Fruit fly (Drosophila melanogaster) whole organism, prepupa: ENCODE results near the gene Atet.

ENCODE experiments used
- Blimp-1 ChIP-seq: fragments of 200-800 bp; sonication (Bioruptor generic); optimal IDR thresholded peaks from 3 replicates; lab custom pipeline; 2017; ENCODE audit warnings: missing biosample characterization, missing genetic modification characterization, mild to moderate bottlenecking, moderate library complexity, missing genetic modification reagents
- CG10631 ChIP-seq: fragments of 200-800 bp; sonication (Bioruptor generic); optimal IDR thresholded peaks from 2 replicates; lab custom pipeline; 2016; ENCODE audit warnings: missing biosample characterization, missing genetic modification characterization
- CG10669 ChIP-seq: fragments of 200-800 bp; sonication (Bioruptor generic); optimal IDR thresholded peaks from 3 replicates; lab custom pipeline; 2018; ENCODE audit warnings: missing biosample characterization, mild to moderate bottlenecking, missing genetic modification characterization, moderate library complexity
- CG11294 ChIP-seq: fragments of 200-800 bp; sonication (Bioruptor generic); IDR thresholded peaks from 2 replicates; pipeline ENCODE4 v1.3.6; 2022; ENCODE audit warnings: missing biosample characterization, missing genetic modification characterization
- CG11762 ChIP-seq: fragments of 200-800 bp; sonication (Bioruptor generic); optimal IDR thresholded peaks from 3 replicates; lab custom pipeline; 2016; ENCODE audit warnings: missing biosample characterization, missing genetic modification characterization; ENCODE audit not compliant: insufficient read depth
- CG11902 ChIP-seq: fragments of 200-800 bp; sonication (Bioruptor generic); optimal IDR thresholded peaks from 3 replicates; lab custom pipeline; 2016; ENCODE audit warnings: missing biosample characterization, missing genetic modification characterization
- CG15336 ChIP-seq: fragments of 200-800 bp; sonication (Bioruptor generic); IDR thresholded peaks from 2 replicates; pipeline ENCODE4 v1.3.6; 2022; ENCODE audit warnings: missing biosample characterization, missing genetic modification characterization
- CG1621 ChIP-seq: fragments of 200-800 bp; sonication (Bioruptor generic); optimal IDR thresholded peaks from 3 replicates; lab custom pipeline; 2018; ENCODE audit warnings: missing biosample characterization, mild to moderate bottlenecking, missing genetic modification characterization
- CG16779 ChIP-seq: fragments of 200-800 bp; sonication (Bioruptor generic); optimal IDR thresholded peaks from 3 replicates; lab custom pipeline; 2017; ENCODE audit warnings: missing biosample characterization, mild to moderate bottlenecking, missing genetic modification characterization
- CG3032 ChIP-seq: fragments of 200-800 bp; optimal IDR thresholded peaks from 2 replicates; lab custom pipeline; 2019; ENCODE audit warnings: missing biosample characterization, mild to moderate bottlenecking, missing genetic modification characterization, moderate library complexity
- CG31627 ChIP-seq: fragments of 200-800 bp; sonication (Bioruptor generic); optimal IDR thresholded peaks from 3 replicates; lab custom pipeline; 2016; ENCODE audit warnings: missing biosample characterization, missing genetic modification characterization
- CG32006 ChIP-seq: fragments of 200-800 bp; sonication (Bioruptor generic); optimal IDR thresholded peaks from 3 replicates; lab custom pipeline; 2017; ENCODE audit warnings: missing biosample characterization, mild to moderate bottlenecking, missing genetic modification characterization
- CG34406 ChIP-seq: fragments of 200-800 bp; sonication (Bioruptor generic); optimal IDR thresholded peaks from 3 replicates; lab custom pipeline; 2016; ENCODE audit warnings: missing biosample characterization, missing genetic modification characterization
- CG3919 ChIP-seq: fragments of 200-800 bp; sonication (Bioruptor generic); optimal IDR thresholded peaks from 3 replicates; lab custom pipeline; 2016; ENCODE audit warnings: missing biosample characterization, missing genetic modification characterization
- CG4318 ChIP-seq: fragments of 200-800 bp; sonication (Bioruptor generic); optimal IDR thresholded peaks from 3 replicates; lab custom pipeline; 2017; ENCODE audit warnings: missing biosample characterization, mild to moderate bottlenecking, missing genetic modification characterization
- CG6163 ChIP-seq: fragments of 200-800 bp; sonication (Bioruptor generic); IDR thresholded peaks from 3 replicates; pipeline ENCODE4 v1.3.6; 2022; ENCODE audit warnings: missing biosample characterization, missing genetic modification characterization
- CG6792 ChIP-seq: fragments of 200-800 bp; sonication (Bioruptor generic); optimal IDR thresholded peaks from 3 replicates; lab custom pipeline; 2016; ENCODE audit warnings: missing biosample characterization, missing genetic modification characterization
- CG6808 ChIP-seq: fragments of 200-800 bp; sonication (Bioruptor generic); optimal IDR thresholded peaks from 3 replicates; lab custom pipeline; 2017; ENCODE audit warnings: missing biosample characterization, missing genetic modification characterization, mild to moderate bottlenecking, moderate library complexity, missing genetic modification reagents
- CG7368 ChIP-seq: fragments of 200-800 bp; sonication (Bioruptor generic); optimal IDR thresholded peaks from 3 replicates; lab custom pipeline; 2016; ENCODE audit warnings: missing biosample characterization, missing genetic modification characterization
- CG8119 ChIP-seq: fragments of 200-800 bp; sonication (Bioruptor generic); IDR thresholded peaks from 3 replicates; pipeline ENCODE4 v1.3.6; 2022; ENCODE audit warnings: missing biosample characterization, missing genetic modification characterization
- CG9139 ChIP-seq: fragments of 200-800 bp; sonication (Bioruptor generic); optimal IDR thresholded peaks from 3 replicates; lab custom pipeline; 2017; ENCODE audit warnings: missing biosample characterization, mild to moderate bottlenecking, missing genetic modification characterization
- Eip75B ChIP-seq: fragments of 200-800 bp; sonication (Bioruptor generic); optimal IDR thresholded peaks from 3 replicates; lab custom pipeline; 2016; ENCODE audit warnings: missing biosample characterization, missing genetic modification characterization
- Eip78C ChIP-seq: fragments of 200-800 bp; sonication (Bioruptor generic); peaks from one replicate; lab custom pipeline; 2016; ENCODE audit warnings: missing biosample characterization, missing genetic modification characterization
- Eip93F ChIP-seq: fragments of 200-800 bp; sonication (Bioruptor generic); optimal IDR thresholded peaks from 2 replicates; lab custom pipeline; 2016; ENCODE audit warnings: missing biosample characterization, mild to moderate bottlenecking, missing genetic modification characterization
- Ets21C ChIP-seq: fragments of 200-800 bp; sonication (Bioruptor generic); optimal IDR thresholded peaks from 3 replicates; lab custom pipeline; 2016; ENCODE audit warnings: missing biosample characterization, missing genetic modification characterization
- Ets96B ChIP-seq: fragments of 200-800 bp; optimal IDR thresholded peaks from 2 replicates; lab custom pipeline; 2019; ENCODE audit warnings: missing biosample characterization, mild to moderate bottlenecking, missing genetic modification characterization, moderate library complexity
- Gug ChIP-seq: fragments of 200-800 bp; sonication (Bioruptor generic); IDR thresholded peaks from 2 replicates; pipeline ENCODE4 v1.3.6; 2022; ENCODE audit warnings: missing biosample characterization, missing genetic modification characterization
- Hr38 ChIP-seq: sonication (Bioruptor generic); optimal IDR thresholded peaks from 2 replicates; lab custom pipeline; 2016; ENCODE audit warnings: missing biosample characterization, missing genetic modification characterization
- Hr39 ChIP-seq: fragments of 200-800 bp; sonication (Bioruptor generic); optimal IDR thresholded peaks from 2 replicates; lab custom pipeline; 2016; ENCODE audit warnings: missing biosample characterization, missing genetic modification characterization
- Hr4 ChIP-seq: fragments of 200-800 bp; sonication (Bioruptor generic); optimal IDR thresholded peaks from 3 replicates; lab custom pipeline; 2016; ENCODE audit warnings: missing biosample characterization, missing genetic modification characterization
- Lpt ChIP-seq: fragments of 200-800 bp; sonication (Bioruptor generic); optimal IDR thresholded peaks from 3 replicates; lab custom pipeline; 2016; ENCODE audit warnings: missing biosample characterization, missing genetic modification characterization
- Met ChIP-seq: fragments of 200-800 bp; sonication (Bioruptor generic); optimal IDR thresholded peaks from 3 replicates; lab custom pipeline; 2016; ENCODE audit warnings: missing biosample characterization, missing genetic modification characterization
- OdsH ChIP-seq: fragments of 200-800 bp; sonication (Bioruptor generic); optimal IDR thresholded peaks from 3 replicates; lab custom pipeline; 2016; ENCODE audit warnings: missing biosample characterization, missing genetic modification characterization
- Smox ChIP-seq: fragments of 200-800 bp; sonication (Bioruptor generic); optimal IDR thresholded peaks from 3 replicates; lab custom pipeline; 2016; ENCODE audit warnings: missing biosample characterization, missing genetic modification characterization
- Sox102F ChIP-seq: fragments of 200-800 bp; sonication (Bioruptor generic); optimal IDR thresholded peaks from 2 replicates; lab custom pipeline; 2016; ENCODE audit warnings: missing biosample characterization, mild to moderate bottlenecking, missing genetic modification characterization
- Sox14 ChIP-seq: fragments of 200-800 bp; sonication (Bioruptor generic); optimal IDR thresholded peaks from 3 replicates; lab custom pipeline; 2016; ENCODE audit warnings: missing biosample characterization, missing genetic modification characterization
- Sox15 ChIP-seq: fragments of 200-800 bp; sonication (Bioruptor generic); optimal IDR thresholded peaks from 3 replicates; lab custom pipeline; 2016; ENCODE audit warnings: missing biosample characterization, missing genetic modification characterization
- achi ChIP-seq: fragments of 200-800 bp; sonication (Bioruptor generic); optimal IDR thresholded peaks from 3 replicates; lab custom pipeline; 2016; ENCODE audit warnings: missing biosample characterization, missing genetic modification characterization
- cyc ChIP-seq: fragments of 200-800 bp; sonication (Bioruptor generic); optimal IDR thresholded peaks from 3 replicates; lab custom pipeline; 2016; ENCODE audit warnings: missing biosample characterization, missing genetic modification characterization
- dac ChIP-seq: fragments of 200-800 bp; sonication (Bioruptor generic); optimal IDR thresholded peaks from 2 replicates; lab custom pipeline; 2017; ENCODE audit warnings: missing biosample characterization, mild to moderate bottlenecking, missing genetic modification characterization
- dsx ChIP-seq: fragments of 200-800 bp; optimal IDR thresholded peaks from 3 replicates; lab custom pipeline; 2019; ENCODE audit warnings: missing biosample characterization, mild to moderate bottlenecking, missing genetic modification characterization, moderate library complexity; ENCODE audit not compliant: poor library complexity, severe bottlenecking
- eg ChIP-seq: fragments of 200-800 bp; sonication (Bioruptor generic); IDR thresholded peaks from 3 replicates; pipeline ENCODE4 v1.3.6; 2022; ENCODE audit warnings: missing biosample characterization, missing genetic modification characterization
- fd59A ChIP-seq: fragments of 200-800 bp; sonication (Bioruptor generic); optimal IDR thresholded peaks from 2 replicates; lab custom pipeline; 2017; ENCODE audit warnings: missing biosample characterization, mild to moderate bottlenecking, missing genetic modification characterization, missing genetic modification reagents
- fd85E ChIP-seq: fragments of 200-800 bp; sonication (Bioruptor generic); optimal IDR thresholded peaks from 3 replicates; lab custom pipeline; 2016; ENCODE audit warnings: missing biosample characterization, missing genetic modification characterization
- fkh ChIP-seq: fragments of 200-800 bp; sonication (Bioruptor generic); optimal IDR thresholded peaks from 3 replicates; lab custom pipeline; 2017; ENCODE audit warnings: missing biosample characterization, mild to moderate bottlenecking, missing genetic modification characterization, moderate library complexity
- lz ChIP-seq: fragments of 200-800 bp; sonication (Bioruptor generic); optimal IDR thresholded peaks from 3 replicates; lab custom pipeline; 2016; ENCODE audit warnings: missing biosample characterization, missing genetic modification characterization
- net ChIP-seq: fragments of 200-800 bp; sonication (Bioruptor generic); optimal IDR thresholded peaks from 3 replicates; lab custom pipeline; 2016; ENCODE audit warnings: missing biosample characterization, missing genetic modification characterization
- salr ChIP-seq, 2 experiments: fragments of 200-800 bp; sonication (Bioruptor generic); optimal IDR thresholded peaks; 3 replicates each; lab custom pipeline; 2016 to 2018; ENCODE audit warnings: missing biosample characterization in 2 of 2, missing genetic modification characterization in 2 of 2, mild to moderate bottlenecking in 1 of 2
- spab ChIP-seq: fragments of 200-800 bp; sonication (Bioruptor generic); optimal IDR thresholded peaks from 2 replicates; lab custom pipeline; 2017; ENCODE audit warnings: missing biosample characterization, mild to moderate bottlenecking, missing genetic modification characterization, missing genetic modification reagents
- ss ChIP-seq, 2 experiments: fragments of 200-800 bp; sonication (Bioruptor generic); optimal IDR thresholded peaks; 2 replicates in 1 of 2; 3 replicates in 1 of 2; lab custom pipeline; 2017 to 2018; ENCODE audit warnings: mild to moderate bottlenecking in 2 of 2, missing biosample characterization in 2 of 2, missing genetic modification characterization in 2 of 2, moderate library complexity in 1 of 2
- topi ChIP-seq: fragments of 200-800 bp; sonication (Bioruptor generic); optimal IDR thresholded peaks from 3 replicates; lab custom pipeline; 2016; ENCODE audit warnings: missing biosample characterization, missing genetic modification characterization
- vri ChIP-seq: fragments of 200-800 bp; sonication (Bioruptor generic); optimal IDR thresholded peaks from 3 replicates; lab custom pipeline; 2016; ENCODE audit warnings: missing biosample characterization, mild to moderate bottlenecking, missing genetic modification characterization

The Atet gene

DNA sequence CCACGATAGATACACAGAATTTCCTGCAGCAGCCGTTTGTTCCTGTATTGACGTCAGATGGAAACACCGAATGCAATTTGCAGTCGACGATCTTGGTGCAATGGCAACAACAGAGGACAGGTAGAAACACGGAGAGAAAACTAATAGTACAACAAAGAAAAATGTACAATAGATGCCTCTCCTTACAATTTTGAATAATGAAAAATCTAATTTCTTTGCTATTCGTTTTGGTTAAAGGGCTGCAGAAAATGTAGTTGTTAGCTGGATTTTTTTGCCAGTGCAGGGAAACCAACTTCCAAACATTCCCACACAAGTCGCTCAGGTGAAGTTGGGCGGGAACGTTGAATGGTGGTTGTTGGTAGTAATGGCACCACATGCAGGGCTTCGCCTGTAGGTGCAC, 46.6 kb upstream of the Atet start:
- TF ChIP-seq Ets96B (tag; lab: Kevin White, UChicago), result peak; percentile 92
- peak; percentile 87 for TF ChIP-seq Eip75B
- TF ChIP-seq CG11902 (GFP tag; lab: Kevin White, UChicago), result peak; percentile 73
- TF ChIP-seq cyc (GFP tag; lab: Kevin White, UChicago), result peak; percentile 91
- TF ChIP-seq dac (GFP tag; lab: Kevin White, UChicago), result peak; percentile 60
- TF ChIP-seq spab (GFP tag; lab: Kevin White, UChicago), result peak; percentile 90
- peak; percentile 63 for TF ChIP-seq CG16779 (tag; lab: Kevin White, UChicago)
- TF ChIP-seq Gug, result peak; percentile 75
- peak; percentile 79 for TF ChIP-seq CG4318
- peak; percentile 92 for TF ChIP-seq Hr39 (GFP tag; lab: Kevin White, UChicago)
- TF ChIP-seq CG3919 (GFP tag; lab: Kevin White, UChicago), result peak; percentile 94
- TF ChIP-seq fd59A (GFP tag; lab: Kevin White, UChicago), result peak; percentile 86
- TF ChIP-seq achi (GFP tag; lab: Kevin White, UChicago), result peak; percentile 89
- TF ChIP-seq net (GFP tag; lab: Kevin White, UChicago), result peak; percentile 78
- TF ChIP-seq Eip93F (GFP tag; lab: Kevin White, UChicago), result peak; percentile 47
- peak; percentile 92 for TF ChIP-seq Met (GFP tag; lab: Kevin White, UChicago)
- TF ChIP-seq CG6163, result peak; percentile 92
- peak; percentile 96 for TF ChIP-seq Eip78C (GFP tag; lab: Kevin White, UChicago)
- TF ChIP-seq Smox, result peak; percentile 90
- TF ChIP-seq CG10631 (GFP tag; lab: Kevin White, UChicago), result peak; percentile 91
- peak; percentile 90 for TF ChIP-seq topi
- TF ChIP-seq Blimp-1 (GFP tag; lab: Kevin White, UChicago), result peak; percentile 62
- peak; percentile 87 for TF ChIP-seq Sox102F (GFP tag; lab: Kevin White, UChicago)
- TF ChIP-seq CG8119 (GFP tag; lab: Robert Waterston, UW), result peak; percentile 83
- TF ChIP-seq Sox15, result peak; percentile 54
- TF ChIP-seq Ets21C (GFP tag; lab: Kevin White, UChicago), result peak; percentile 86
- TF ChIP-seq OdsH (GFP tag; lab: Kevin White, UChicago), result peak; percentile 87
- peak; percentile 86 for TF ChIP-seq CG6808 (GFP tag; lab: Kevin White, UChicago)
- TF ChIP-seq CG32006, result peak; percentile 88
- peak; percentile 94 for TF ChIP-seq Sox14 (GFP tag; lab: Kevin White, UChicago)
- peak; percentile 88 for TF ChIP-seq CG10669 (GFP tag; lab: Kevin White, UChicago)
- peak; percentile 83 for TF ChIP-seq Lpt (GFP tag; lab: Kevin White, UChicago)
- TF ChIP-seq Hr4, result peak; percentile 74
- peak; percentile 88 for TF ChIP-seq CG6792 (GFP tag; lab: Kevin White, UChicago)
- peak; percentile 77 for TF ChIP-seq CG7368 (GFP tag; lab: Kevin White, UChicago)
- peak; percentile 9 for TF ChIP-seq fd85E
- TF ChIP-seq eg (GFP tag; lab: Robert Waterston, UW), result peak; percentile 87
- peak; percentile 74 for TF ChIP-seq CG11762 (GFP tag; lab: Kevin White, UChicago)
- TF ChIP-seq CG9139 (GFP tag; lab: Kevin White, UChicago), result peak; percentile 73
- peak; percentile 77 to 83 for TF ChIP-seq ss (GFP tag; optimal IDR thresholded peaks at IDR 0.05; lab: Kevin White, UChicago)
- TF ChIP-seq vri (GFP tag; lab: Kevin White, UChicago), result peak; percentile 78
- TF ChIP-seq salr (GFP tag; optimal IDR thresholded peaks at IDR 0.05; lab: Kevin White, UChicago), result peak; percentile 80 to 83
- TF ChIP-seq Hr38 (GFP tag; lab: Kevin White, UChicago), result no peak
- peak; percentile 92 for TF ChIP-seq CG31627 (GFP tag; lab: Kevin White, UChicago)
- TF ChIP-seq CG11294 (GFP tag; lab: Robert Waterston, UW), result peak; percentile 67
- no peak for TF ChIP-seq fkh (GFP tag; lab: Kevin White, UChicago)
- TF ChIP-seq CG34406 (GFP tag; lab: Kevin White, UChicago), result peak; percentile 81
- TF ChIP-seq CG1621, result peak; percentile 88
- TF ChIP-seq CG15336 (GFP tag; lab: Robert Waterston, UW), result peak; percentile 80
- TF ChIP-seq lz (GFP tag; lab: Kevin White, UChicago), result peak; percentile 90
- TF ChIP-seq CG3032 (tag; lab: Kevin White, UChicago), result peak; percentile 90
- TF ChIP-seq dsx (GFP tag; lab: Kevin White, UChicago), result peak; percentile 83
